Worm (Caenorhabditis elegans) whole organism, late embryonic: ENCODE results near the gene nhr-143.

Experiments used
- C38D4.7 ChIP-seq: fragments of 200-800 bp; sonication (Bioruptor generic); optimal IDR thresholded peaks from 2 replicates; lab custom pipeline; 2018; ENCODE audit warnings: mild to moderate bottlenecking, missing genetic modification characterization, moderate library complexity, missing compliant biosample characterization
- F13H6.1 ChIP-seq: sonication (generic microtip); optimal IDR thresholded peaks from 2 replicates; lab custom pipeline; 2016; ENCODE audit warnings: missing genetic modification characterization, missing compliant biosample characterization
- K02D7.2 ChIP-seq: sonication (generic microtip); optimal IDR thresholded peaks from 2 replicates; lab custom pipeline; 2017; ENCODE audit warnings: mild to moderate bottlenecking, missing genetic modification characterization, missing compliant biosample characterization
- K09A11.1 ChIP-seq: sonication (generic microtip); optimal IDR thresholded peaks from 2 replicates; lab custom pipeline; 2017; ENCODE audit warnings: antibody characterized with exemption, mild to moderate bottlenecking, missing genetic modification characterization, missing compliant biosample characterization; ENCODE audit not compliant: insufficient read depth
- T23F11.4 ChIP-seq: fragments of 200-800 bp; sonication (Bioruptor generic); optimal IDR thresholded peaks from 2 replicates; lab custom pipeline; 2018; ENCODE audit warnings: mild to moderate bottlenecking, missing genetic modification characterization, missing compliant biosample characterization
- Y22D7AL.16 ChIP-seq: sonication (generic microtip); optimal IDR thresholded peaks from 2 replicates; lab custom pipeline; 2016; ENCODE audit warnings: missing genetic modification characterization, missing compliant biosample characterization
- ahr-1 ChIP-seq: sonication (generic microtip); optimal IDR thresholded peaks from 2 replicates; lab custom pipeline; 2016; ENCODE audit warnings: missing genetic modification characterization, missing compliant biosample characterization
- ama-1 ChIP-seq: fragments of 150-350 bp; optimal IDR thresholded peaks from 2 replicates; lab custom pipeline; 2014
- ceh-14 ChIP-seq: sonication (generic microtip); optimal IDR thresholded peaks from 2 replicates; lab custom pipeline; 2016; ENCODE audit warnings: missing genotype, missing genetic modification characterization, missing compliant biosample characterization
- ceh-19 ChIP-seq: fragments of 200-800 bp; sonication (Bioruptor generic); optimal IDR thresholded peaks from 2 replicates; lab custom pipeline; 2018; ENCODE audit warnings: mild to moderate bottlenecking, missing genetic modification characterization, missing compliant biosample characterization
- ceh-30 ChIP-seq: fragments of 150-350 bp; optimal IDR thresholded peaks from 2 replicates; lab custom pipeline; 2014; ENCODE audit warnings: missing biosample characterization, missing genetic modification characterization
- ceh-31 ChIP-seq: sonication (generic microtip); optimal IDR thresholded peaks from 2 replicates; lab custom pipeline; 2016; ENCODE audit warnings: missing genetic modification characterization, missing compliant biosample characterization
- fkh-10 ChIP-seq: fragments of 150-350 bp; optimal IDR thresholded peaks from 2 replicates; lab custom pipeline; 2014; ENCODE audit warnings: missing biosample characterization, missing genetic modification reagents, missing genetic modification characterization
- fkh-6 ChIP-seq: sonication (generic microtip); optimal IDR thresholded peaks from 2 replicates; lab custom pipeline; 2016; ENCODE audit warnings: missing genetic modification characterization, missing compliant biosample characterization
- gmeb-2 ChIP-seq: sonication (generic microtip); optimal IDR thresholded peaks from 2 replicates; lab custom pipeline; 2016; ENCODE audit warnings: missing genetic modification characterization, inconsistent platforms, missing compliant biosample characterization
- hlh-15 ChIP-seq: sonication (generic microtip); optimal IDR thresholded peaks from 2 replicates; lab custom pipeline; 2016; ENCODE audit warnings: missing genetic modification characterization, missing compliant biosample characterization
- hlh-8 ChIP-seq: sonication (generic microtip); optimal IDR thresholded peaks from 2 replicates; lab custom pipeline; 2016; ENCODE audit warnings: missing genotype, missing genetic modification characterization, missing compliant biosample characterization
- lin-11 ChIP-seq: fragments of 200-800 bp; sonication (Bioruptor generic); optimal IDR thresholded peaks from 2 replicates; lab custom pipeline; 2018; ENCODE audit warnings: mild to moderate bottlenecking, missing genetic modification characterization, missing compliant biosample characterization
- madf-2 ChIP-seq: sonication (generic microtip); optimal IDR thresholded peaks from 2 replicates; lab custom pipeline; 2017; ENCODE audit warnings: missing genetic modification characterization, missing compliant biosample characterization
- nfya-1 ChIP-seq: sonication (generic microtip); optimal IDR thresholded peaks from 2 replicates; lab custom pipeline; 2017; ENCODE audit warnings: missing genetic modification characterization, mild to moderate bottlenecking, missing compliant biosample characterization, antibody characterized with exemption, moderate library complexity
- nhr-11 ChIP-seq: fragments of 150-350 bp; optimal IDR thresholded peaks from 2 replicates; lab custom pipeline; 2014; ENCODE audit warnings: missing biosample characterization, missing genetic modification characterization
- pat-9 ChIP-seq: fragments of 200-800 bp; sonication (Bioruptor generic); optimal IDR thresholded peaks from 2 replicates; lab custom pipeline; 2018; ENCODE audit warnings: mild to moderate bottlenecking, missing genetic modification characterization, moderate library complexity, missing compliant biosample characterization
- pax-1 ChIP-seq: fragments of 150-350 bp; optimal IDR thresholded peaks from 2 replicates; lab custom pipeline; 2014; ENCODE audit warnings: missing biosample characterization, missing genetic modification characterization
- pha-2 ChIP-seq: sonication (generic microtip); optimal IDR thresholded peaks from 2 replicates; lab custom pipeline; 2017; ENCODE audit warnings: mild to moderate bottlenecking, missing genetic modification characterization, missing compliant biosample characterization
- ref-2 ChIP-seq: sonication (generic microtip); optimal IDR thresholded peaks from 2 replicates; lab custom pipeline; 2016; ENCODE audit warnings: missing genetic modification characterization, missing compliant biosample characterization
- rnt-1 ChIP-seq: sonication (generic microtip); optimal IDR thresholded peaks from 2 replicates; lab custom pipeline; 2016; ENCODE audit warnings: missing genetic modification characterization, missing compliant biosample characterization
- sox-2 ChIP-seq: fragments of 200-800 bp; sonication (Bioruptor generic); IDR thresholded peaks from 2 replicates; pipeline ENCODE4 v1.3.6; 2022; ENCODE audit warnings: missing genetic modification reagents, missing genetic modification characterization, missing compliant biosample characterization
- sox-4 ChIP-seq: sonication (generic microtip); optimal IDR thresholded peaks from 2 replicates; lab custom pipeline; 2017; ENCODE audit warnings: mild to moderate bottlenecking, missing genetic modification characterization, inconsistent platforms, missing compliant biosample characterization
- syd-9 ChIP-seq: sonication (generic microtip); optimal IDR thresholded peaks from 2 replicates; lab custom pipeline; 2016; ENCODE audit warnings: mild to moderate bottlenecking, missing genetic modification characterization, moderate library complexity, missing compliant biosample characterization
- tbx-2 ChIP-seq: sonication (generic microtip); optimal IDR thresholded peaks from 2 replicates; lab custom pipeline; 2016; ENCODE audit warnings: missing genetic modification characterization, missing compliant biosample characterization
- tbx-7 ChIP-seq: sonication (generic microtip); optimal IDR thresholded peaks from 2 replicates; lab custom pipeline; 2016; ENCODE audit warnings: missing genotype, missing genetic modification characterization, missing compliant biosample characterization
- ttx-3 ChIP-seq: sonication (generic microtip); optimal IDR thresholded peaks from 2 replicates; lab custom pipeline; 2016; ENCODE audit warnings: missing genetic modification reagents, missing genetic modification characterization, missing compliant biosample characterization
- unc-3 ChIP-seq, 2 experiments: fragments of 200-800 bp in 1 of 2; sonication (Bioruptor generic) in 1 of 2; sonication (generic microtip) in 1 of 2; conservative IDR thresholded peaks in 1 of 2; optimal IDR thresholded peaks in 1 of 2; 2 replicates each; pipeline versions ENCODE4 v1.3.6 to Lab custom; 2016 to 2022; ENCODE audit warnings: missing compliant biosample characterization in 2 of 2, missing genetic modification characterization in 2 of 2, missing genetic modification reagents in 1 of 2
- unc-42 ChIP-seq: sonication (generic microtip); optimal IDR thresholded peaks from 2 replicates; lab custom pipeline; 2016; ENCODE audit warnings: missing genotype, missing genetic modification characterization, missing compliant biosample characterization
- unc-86 ChIP-seq: sonication (generic microtip); optimal IDR thresholded peaks from 2 replicates; lab custom pipeline; 2016; ENCODE audit warnings: missing genetic modification characterization, missing compliant biosample characterization
- ztf-16 ChIP-seq: sonication (generic microtip); optimal IDR thresholded peaks from 2 replicates; lab custom pipeline; 2017; ENCODE audit warnings: missing genetic modification characterization, missing compliant biosample characterization

The nhr-143 gene

DNA sequence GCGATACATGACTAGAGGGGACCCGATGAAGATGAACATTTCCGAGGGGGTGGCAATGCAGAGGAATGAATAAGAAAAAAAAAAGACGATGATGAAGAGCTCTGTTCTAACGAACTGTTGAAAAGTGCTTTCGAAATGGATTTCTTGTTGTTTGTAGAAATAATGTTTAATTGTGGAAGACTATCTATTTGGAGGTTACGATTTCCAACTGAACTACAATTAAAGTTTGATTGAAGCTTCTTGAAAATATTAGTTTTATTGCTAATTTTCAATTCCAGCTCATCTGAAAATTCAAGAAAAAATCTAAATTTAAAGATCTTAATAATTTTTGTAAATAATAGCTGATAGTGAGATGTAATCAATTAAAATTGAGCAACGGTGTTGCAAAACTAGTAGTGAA, 30.3 kb downstream of the nhr-143 start:
- no peak for TF ChIP-seq gmeb-2 (tag; lab: Kevin White, UChicago)

DNA sequence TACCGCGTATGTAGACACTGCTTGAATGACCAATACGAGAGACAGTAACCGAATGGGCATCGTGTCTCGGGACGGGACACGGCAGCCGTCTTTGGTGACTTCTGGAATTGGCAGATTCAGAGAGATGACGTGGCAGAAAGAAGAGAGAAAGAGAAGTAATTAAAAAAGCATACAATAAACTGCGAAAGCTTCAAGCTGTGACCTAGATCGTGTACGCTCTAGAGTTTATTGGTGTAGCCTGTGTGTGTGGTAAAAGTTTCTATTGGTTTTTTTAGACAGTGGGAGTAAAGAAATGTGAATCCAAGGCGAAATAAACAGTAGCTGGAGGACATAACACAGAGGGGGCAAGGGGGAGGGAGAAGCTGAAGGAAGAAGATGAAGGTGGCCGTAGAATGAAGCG, 30.8 kb downstream of the nhr-143 start, which contains the start of gene T19A5.3:
Gene T19A5.3 (minus strand): TSS at position 101 of the 400 bp plus-strand sequence.
- no peak for TF ChIP-seq ref-2 (tag; lab: Kevin White, UChicago)
- no peak for TF ChIP-seq unc-42 (tag; lab: Kevin White, UChicago)
- no peak for TF ChIP-seq hlh-8 (tag; lab: Kevin White, UChicago)
- TF ChIP-seq lin-11, result no peak
- no peak for TF ChIP-seq ceh-14 (tag; lab: Kevin White, UChicago)
- no peak for TF ChIP-seq K02D7.2 (tag; lab: Kevin White, UChicago)
- TF ChIP-seq fkh-6 (tag; lab: Kevin White, UChicago), result no peak
- TF ChIP-seq rnt-1, result no peak
- no peak for TF ChIP-seq C38D4.7 (GFP tag; lab: Kevin White, UChicago)
- no peak for TF ChIP-seq syd-9 (tag; lab: Kevin White, UChicago)
- no peak for TF ChIP-seq ahr-1 (tag; lab: Kevin White, UChicago)
- no peak for TF ChIP-seq Y22D7AL.16 (tag; lab: Kevin White, UChicago)
- no peak for TF ChIP-seq tbx-2 (tag; lab: Kevin White, UChicago)
- no peak for TF ChIP-seq ztf-16 (tag; lab: Kevin White, UChicago)

DNA sequence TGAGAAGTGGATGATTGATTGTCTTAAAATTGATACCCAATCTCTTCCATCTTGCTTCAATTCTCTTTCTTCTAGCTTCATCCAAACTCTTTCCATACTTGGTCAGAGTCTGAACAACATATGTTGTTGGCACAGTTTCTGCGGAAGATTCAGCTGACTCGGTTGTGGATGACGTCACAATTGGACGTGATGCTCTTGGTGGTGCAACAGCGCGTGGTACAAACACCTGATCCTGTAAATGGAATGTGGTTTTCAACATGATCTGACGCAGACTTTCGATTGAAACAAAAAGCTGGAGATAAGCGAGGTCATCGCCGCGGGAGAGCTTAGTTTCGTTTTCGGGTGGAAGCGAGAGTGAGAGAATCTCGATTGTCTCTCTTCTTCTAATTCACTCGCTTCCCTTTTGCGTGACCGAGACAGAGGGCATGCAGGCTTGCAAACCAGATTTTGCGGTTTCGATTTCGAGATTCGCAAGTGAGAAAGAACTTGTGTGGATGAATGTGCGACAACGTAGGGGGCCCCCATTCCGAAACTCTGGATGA, 32.2 kb downstream of the nhr-143 start:
- no peak for TF ChIP-seq pat-9 (tag; lab: Kevin White, UChicago)
- TF ChIP-seq fkh-10 (GFP tag; lab: Kevin White, UChicago), result no peak
- no peak for TF ChIP-seq tbx-7 (tag; lab: Kevin White, UChicago)
- no peak for TF ChIP-seq pax-1
- TF ChIP-seq unc-42 (tag; lab: Kevin White, UChicago), result no peak
- TF ChIP-seq T23F11.4 (GFP tag; lab: Kevin White, UChicago), result no peak
- TF ChIP-seq ceh-19, result no peak
- TF ChIP-seq hlh-15 (tag; lab: Kevin White, UChicago), result no peak
- TF ChIP-seq ttx-3 (tag; lab: Kevin White, UChicago), result no peak
- TF ChIP-seq hlh-8 (tag; lab: Kevin White, UChicago), result no peak
- no peak for TF ChIP-seq K09A11.1
- TF ChIP-seq, all 69 proteins: peak for 0

DNA sequence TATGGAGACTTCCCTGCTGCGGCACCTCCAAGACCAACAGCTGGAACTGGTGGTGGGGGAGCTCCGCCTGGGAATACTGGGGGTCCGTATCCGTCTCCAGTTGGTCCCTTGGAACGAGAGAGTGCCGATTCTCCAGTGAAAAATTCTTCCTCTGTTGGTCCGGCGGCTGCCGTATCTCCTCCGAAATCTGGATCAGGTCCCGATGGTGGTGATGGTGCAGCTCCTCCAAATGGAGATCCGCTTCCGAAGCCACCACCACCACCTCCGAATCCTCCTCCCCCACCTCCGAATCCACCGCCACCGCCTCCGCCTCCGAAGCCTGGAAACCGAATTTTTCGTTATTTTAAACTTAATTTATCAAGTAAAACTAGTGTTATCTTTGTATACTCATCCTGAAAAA, 34.3 kb downstream of the nhr-143 start:
- TF ChIP-seq fkh-6 (tag; lab: Kevin White, UChicago) (no peak), unc-3 (GFP tag; conservative IDR thresholded peaks at IDR 0.05; lab: Robert Waterston, UW) (no peak), unc-3 (tag; optimal IDR thresholded peaks at IDR 0.05; lab: Kevin White, UChicago) (no peak), unc-86 (tag; lab: Kevin White, UChicago) (no peak), sox-2 (GFP tag; lab: Robert Waterston, UW) (no peak), ref-2 (tag; lab: Kevin White, UChicago) (no peak), madf-2 (tag; lab: Kevin White, UChicago) (no peak), ama-1 (lab: Kevin White, UChicago) (no peak), ceh-30 (tag; lab: Kevin White, UChicago) (no peak), nfya-1 (no peak), K09A11.1 (no peak), ceh-31 (no peak), nhr-11 (tag; lab: Kevin White, UChicago) (no peak), ztf-16 (tag; lab: Kevin White, UChicago) (no peak)

DNA sequence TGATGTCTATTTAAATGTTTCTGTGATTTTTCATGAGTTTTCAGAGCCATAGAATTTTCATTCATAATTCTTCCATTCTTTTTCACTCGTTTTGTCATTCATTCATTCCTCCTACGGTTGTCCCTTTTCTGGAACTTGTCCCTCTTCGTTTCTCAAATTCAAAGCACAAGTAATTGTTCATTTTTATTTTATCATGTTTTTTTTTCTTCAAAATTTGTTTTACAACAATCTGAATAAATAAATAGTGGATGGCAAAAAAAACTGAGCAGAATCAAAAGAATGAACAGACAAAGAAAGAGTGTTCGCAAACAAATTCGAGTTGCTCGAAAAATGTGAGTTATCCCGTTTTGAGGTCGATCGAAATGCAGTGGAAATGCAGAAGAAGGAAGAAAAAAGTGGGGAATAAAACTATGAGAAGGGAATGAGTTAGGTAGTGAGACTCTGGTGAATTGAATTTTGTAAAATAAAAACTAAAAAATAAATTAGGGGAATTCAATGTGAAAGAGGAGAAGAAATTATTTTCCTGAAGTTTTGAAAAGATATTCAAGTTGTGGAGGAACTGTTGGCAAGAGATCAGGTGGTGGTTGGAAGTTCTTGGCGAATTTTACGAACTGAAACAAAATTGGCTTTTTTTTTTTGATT, 35.2 kb downstream of the nhr-143 start:
- TF ChIP-seq pha-2 (tag; lab: Kevin White, UChicago), result no peak
- no peak for TF ChIP-seq pax-1
- no peak for TF ChIP-seq ahr-1 (tag; lab: Kevin White, UChicago)
- no peak for TF ChIP-seq F13H6.1 (tag; lab: Kevin White, UChicago)
- no peak for TF ChIP-seq K02D7.2 (tag; lab: Kevin White, UChicago)
- TF ChIP-seq sox-4 (tag; lab: Kevin White, UChicago), result no peak
